Fruit fly (Drosophila melanogaster): ENCODE data around the gene ab.

dm6 chr2L:11249376-11249775 lies 38.9 kb downstream of the ab start:
- TF ChIP-seq Ets98B (GFP tag; IDR thresholded peaks at IDR 0.05) (no peak), CG17806 (tag; optimal IDR thresholded peaks at IDR 0.05) (no peak), Pif1A (GFP tag; optimal IDR thresholded peaks at IDR 0.05) (no peak), CG4496 (GFP tag; IDR thresholded peaks at IDR 0.05) (no peak), Pif1B (GFP tag; optimal IDR thresholded peaks at IDR 0.05) (no peak), EcR (GFP tag; optimal IDR thresholded peaks at IDR 0.05) (no peak), CG9948 (tag; optimal IDR thresholded peaks at IDR 0.05) (no peak), CG8301 (tag; optimal IDR thresholded peaks at IDR 0.05) (no peak), D1 (tag; optimal IDR thresholded peaks at IDR 0.05) (no peak), CG10348 (GFP tag; IDR thresholded peaks at IDR 0.05) (no peak), CG13204 (GFP tag; optimal IDR thresholded peaks at IDR 0.05) (no peak), fd96Ca (GFP tag; IDR thresholded peaks at IDR 0.05) (no peak)

Data from whole organism, pupa.